Worm (Caenorhabditis elegans) whole organism, late embryonic: ENCODE data around the gene srx-77.

Source experiments
- C38D4.7 ChIP-seq: fragments of 200-800 bp; sonication (Bioruptor generic); optimal IDR thresholded peaks from 2 replicates; lab custom pipeline; 2018; ENCODE audit warnings: mild to moderate bottlenecking, missing genetic modification characterization, moderate library complexity, missing compliant biosample characterization
- F13H6.1 ChIP-seq: sonication (generic microtip); optimal IDR thresholded peaks from 2 replicates; lab custom pipeline; 2016; ENCODE audit warnings: missing genetic modification characterization, missing compliant biosample characterization
- K09A11.1 ChIP-seq: sonication (generic microtip); optimal IDR thresholded peaks from 2 replicates; lab custom pipeline; 2017; ENCODE audit warnings: antibody characterized with exemption, mild to moderate bottlenecking, missing genetic modification characterization, missing compliant biosample characterization; ENCODE audit not compliant: insufficient read depth
- T23F11.4 ChIP-seq: fragments of 200-800 bp; sonication (Bioruptor generic); optimal IDR thresholded peaks from 2 replicates; lab custom pipeline; 2018; ENCODE audit warnings: mild to moderate bottlenecking, missing genetic modification characterization, missing compliant biosample characterization
- Y22D7AL.16 ChIP-seq: sonication (generic microtip); optimal IDR thresholded peaks from 2 replicates; lab custom pipeline; 2016; ENCODE audit warnings: missing genetic modification characterization, missing compliant biosample characterization
- ahr-1 ChIP-seq: sonication (generic microtip); optimal IDR thresholded peaks from 2 replicates; lab custom pipeline; 2016; ENCODE audit warnings: missing genetic modification characterization, missing compliant biosample characterization
- ama-1 ChIP-seq: fragments of 150-350 bp; optimal IDR thresholded peaks from 2 replicates; lab custom pipeline; 2014
- ceh-19 ChIP-seq: fragments of 200-800 bp; sonication (Bioruptor generic); optimal IDR thresholded peaks from 2 replicates; lab custom pipeline; 2018; ENCODE audit warnings: mild to moderate bottlenecking, missing genetic modification characterization, missing compliant biosample characterization
- ceh-2 ChIP-seq: sonication (generic microtip); optimal IDR thresholded peaks from 2 replicates; lab custom pipeline; 2016; ENCODE audit warnings: missing genotype, missing genetic modification characterization, missing compliant biosample characterization
- ceh-30 ChIP-seq: fragments of 150-350 bp; optimal IDR thresholded peaks from 2 replicates; lab custom pipeline; 2014; ENCODE audit warnings: missing biosample characterization, missing genetic modification characterization
- ceh-45 ChIP-seq: fragments of 200-800 bp; sonication (Bioruptor generic); IDR thresholded peaks from 2 replicates; pipeline ENCODE4 v1.3.6; 2022; ENCODE audit warnings: missing genetic modification reagents, missing genetic modification characterization, missing compliant biosample characterization
- ceh-48 ChIP-seq: sonication (generic microtip); optimal IDR thresholded peaks from 2 replicates; lab custom pipeline; 2016; ENCODE audit warnings: missing genetic modification characterization, inconsistent platforms, missing compliant biosample characterization
- ceh-6 ChIP-seq: fragments of 200-800 bp; sonication (Bioruptor generic); optimal IDR thresholded peaks from 2 replicates; lab custom pipeline; 2018; ENCODE audit warnings: mild to moderate bottlenecking, missing genetic modification characterization, missing compliant biosample characterization
- dve-1 ChIP-seq: sonication (generic microtip); optimal IDR thresholded peaks from 2 replicates; lab custom pipeline; 2017; ENCODE audit warnings: antibody characterized with exemption, mild to moderate bottlenecking, missing genetic modification characterization, missing compliant biosample characterization
- elt-4 ChIP-seq: sonication (generic microtip); optimal IDR thresholded peaks from 2 replicates; lab custom pipeline; 2016; ENCODE audit warnings: missing genetic modification characterization, missing compliant biosample characterization
- eyg-1 ChIP-seq: sonication (generic microtip); optimal IDR thresholded peaks from 2 replicates; lab custom pipeline; 2016; ENCODE audit warnings: missing genotype, missing genetic modification characterization, missing compliant biosample characterization
- fax-1 ChIP-seq: sonication (generic microtip); optimal IDR thresholded peaks from 2 replicates; lab custom pipeline; 2016; ENCODE audit warnings: missing genotype, missing genetic modification characterization, missing compliant biosample characterization
- fkh-6 ChIP-seq: sonication (generic microtip); optimal IDR thresholded peaks from 2 replicates; lab custom pipeline; 2016; ENCODE audit warnings: missing genetic modification characterization, missing compliant biosample characterization
- hlh-15 ChIP-seq: sonication (generic microtip); optimal IDR thresholded peaks from 2 replicates; lab custom pipeline; 2016; ENCODE audit warnings: missing genetic modification characterization, missing compliant biosample characterization
- hlh-30 ChIP-seq: sonication (generic microtip); optimal IDR thresholded peaks from 2 replicates; lab custom pipeline; 2017; ENCODE audit warnings: antibody characterized with exemption, missing genetic modification characterization, missing compliant biosample characterization; ENCODE audit not compliant: insufficient read depth
- hlh-8 ChIP-seq: sonication (generic microtip); optimal IDR thresholded peaks from 2 replicates; lab custom pipeline; 2016; ENCODE audit warnings: missing genotype, missing genetic modification characterization, missing compliant biosample characterization
- nfya-1 ChIP-seq: sonication (generic microtip); optimal IDR thresholded peaks from 2 replicates; lab custom pipeline; 2017; ENCODE audit warnings: missing genetic modification characterization, mild to moderate bottlenecking, missing compliant biosample characterization, antibody characterized with exemption, moderate library complexity
- pag-3 ChIP-seq: sonication (generic microtip); optimal IDR thresholded peaks from 2 replicates; lab custom pipeline; 2016; ENCODE audit warnings: missing compliant biosample characterization, missing genetic modification characterization, borderline replicate concordance
- pat-9 ChIP-seq: fragments of 200-800 bp; sonication (Bioruptor generic); optimal IDR thresholded peaks from 2 replicates; lab custom pipeline; 2018; ENCODE audit warnings: mild to moderate bottlenecking, missing genetic modification characterization, moderate library complexity, missing compliant biosample characterization
- pha-4 ChIP-seq: fragments of 150-350 bp; optimal IDR thresholded peaks from 2 replicates; lab custom pipeline; 2018; ENCODE audit warnings: missing biosample characterization, missing genetic modification reagents, missing genetic modification characterization
- pros-1 ChIP-seq: fragments of 150-350 bp; optimal IDR thresholded peaks from 2 replicates; lab custom pipeline; 2014; ENCODE audit warnings: missing biosample characterization, missing genetic modification reagents, missing genetic modification characterization
- rnt-1 ChIP-seq: sonication (generic microtip); optimal IDR thresholded peaks from 2 replicates; lab custom pipeline; 2016; ENCODE audit warnings: missing genetic modification characterization, missing compliant biosample characterization
- sox-2 ChIP-seq: fragments of 200-800 bp; sonication (Bioruptor generic); IDR thresholded peaks from 2 replicates; pipeline ENCODE4 v1.3.6; 2022; ENCODE audit warnings: missing genetic modification reagents, missing genetic modification characterization, missing compliant biosample characterization
- syd-9 ChIP-seq: sonication (generic microtip); optimal IDR thresholded peaks from 2 replicates; lab custom pipeline; 2016; ENCODE audit warnings: mild to moderate bottlenecking, missing genetic modification characterization, moderate library complexity, missing compliant biosample characterization
- tbx-2 ChIP-seq: sonication (generic microtip); optimal IDR thresholded peaks from 2 replicates; lab custom pipeline; 2016; ENCODE audit warnings: missing genetic modification characterization, missing compliant biosample characterization
- unc-42 ChIP-seq: sonication (generic microtip); optimal IDR thresholded peaks from 2 replicates; lab custom pipeline; 2016; ENCODE audit warnings: missing genotype, missing genetic modification characterization, missing compliant biosample characterization
- unc-55 ChIP-seq: sonication (generic microtip); optimal IDR thresholded peaks from 2 replicates; lab custom pipeline; 2017; ENCODE audit warnings: missing biosample characterization, missing genetic modification reagents, missing genetic modification characterization
- ztf-16 ChIP-seq: sonication (generic microtip); optimal IDR thresholded peaks from 2 replicates; lab custom pipeline; 2017; ENCODE audit warnings: missing genetic modification characterization, missing compliant biosample characterization

srx-77 gene

ce11 chrV:4694466-4695092, 26.0 kb upstream of the srx-77 start:
- no peak for TF ChIP-seq hlh-15 (tag; lab: Kevin White, UChicago)

- TF ChIP-seq unc-42 (tag; lab: Kevin White, UChicago) (no peak), fax-1 (tag; lab: Kevin White, UChicago) (no peak), rnt-1 (no peak), pat-9 (tag; lab: Kevin White, UChicago) (no peak), K09A11.1 (tag; lab: Kevin White, UChicago) (no peak), sox-2 (GFP tag; lab: Robert Waterston, UW) (no peak)
Observed at ce11 chrV:4693282-4693588, 24.7 kb upstream of the srx-77 start.

- TF ChIP-seq pha-4 (tag; lab: Kevin White, UChicago) (no peak), ceh-19 (no peak), hlh-30 (no peak), pros-1 (tag; lab: Kevin White, UChicago) (no peak), syd-9 (no peak), unc-42 (tag; lab: Kevin White, UChicago) (no peak), pag-3 (tag; lab: Kevin White, UChicago) (no peak), fkh-6 (tag; lab: Kevin White, UChicago) (no peak), ceh-2 (tag; lab: Kevin White, UChicago) (no peak), rnt-1 (no peak)
Observed at ce11 chrV:4692382-4693281, 24.1 kb upstream of the srx-77 start, which contains the start of gene cpg-8. TSS of gene cpg-8 (minus strand) at chrV:4692432.

ce11 chrV:4691657-4692056, 23.1 kb upstream of the srx-77 start:
- TF ChIP-seq tbx-2 (no peak), ceh-19 (no peak), ceh-45 (no peak), C38D4.7 (GFP tag; lab: Kevin White, UChicago) (no peak), unc-42 (tag; lab: Kevin White, UChicago) (no peak), elt-4 (tag; lab: Kevin White, UChicago) (no peak), hlh-30 (no peak), T23F11.4 (no peak), Y22D7AL.16 (tag; lab: Kevin White, UChicago) (no peak), eyg-1 (tag; lab: Kevin White, UChicago) (no peak), sox-2 (GFP tag; lab: Robert Waterston, UW) (no peak), ahr-1 (tag; lab: Kevin White, UChicago) (no peak), hlh-15 (tag; lab: Kevin White, UChicago) (no peak), unc-55 (no peak), fax-1 (tag; lab: Kevin White, UChicago) (no peak)

ce11 chrV:4689234-4689633, 20.7 kb upstream of the srx-77 start, which contains the start of gene K03B4.1:
TSS of gene K03B4.1 (plus strand) at chrV:4689330.
- no peak for TF ChIP-seq pros-1 (tag; lab: Kevin White, UChicago)
- TF ChIP-seq ztf-16, result no peak
- TF ChIP-seq fax-1 (tag; lab: Kevin White, UChicago), result no peak
- TF ChIP-seq ceh-30, result no peak
- TF ChIP-seq pha-4 (tag; lab: Kevin White, UChicago), result no peak
- TF ChIP-seq ceh-48 (tag; lab: Kevin White, UChicago), result no peak
- no peak for TF ChIP-seq hlh-8 (tag; lab: Kevin White, UChicago)
- no peak for TF ChIP-seq ama-1 (lab: Kevin White, UChicago)
- no peak for TF ChIP-seq nfya-1 (tag; lab: Kevin White, UChicago)
- TF ChIP-seq ceh-6 (GFP tag; lab: Kevin White, UChicago), result no peak
- TF ChIP-seq dve-1 (tag; lab: Kevin White, UChicago), result no peak
- no peak for TF ChIP-seq F13H6.1 (tag; lab: Kevin White, UChicago)
- no peak for TF ChIP-seq K09A11.1 (tag; lab: Kevin White, UChicago)
